Fruit fly (Drosophila melanogaster) whole organism, wandering third instar larva: ENCODE data around the gene Srp68.

ENCODE experiments used
- Abd-B ChIP-seq: fragments of >200 bp; optimal IDR thresholded peaks from 2 replicates; lab custom pipeline; 2017; ENCODE audit warnings: missing biosample characterization, missing genetic modification characterization
- CG32264 ChIP-seq: fragments of 200-800 bp; sonication (Bioruptor generic); optimal IDR thresholded peaks from 2 replicates; lab custom pipeline; 2016; ENCODE audit warnings: missing biosample characterization, missing genetic modification characterization
- CrebA ChIP-seq: fragments of 200-800 bp; sonication (Bioruptor generic); optimal IDR thresholded peaks from 2 replicates; lab custom pipeline; 2016; ENCODE audit warnings: missing biosample characterization, mild to moderate bottlenecking, missing genetic modification characterization, borderline replicate concordance
- Dfd ChIP-seq: fragments of >200 bp; optimal IDR thresholded peaks from 2 replicates; lab custom pipeline; 2017; ENCODE audit warnings: missing biosample characterization, missing genetic modification characterization
- GATAd ChIP-seq: sonication (Bioruptor generic); optimal IDR thresholded peaks from 2 replicates; lab custom pipeline; 2016; ENCODE audit warnings: missing biosample characterization, missing genetic modification characterization
- Vsx2 ChIP-seq: fragments of 200-300, 225-300 bp; sonication (Bioruptor generic); optimal IDR thresholded peaks from 2 replicates; lab custom pipeline; 2018; ENCODE audit warnings: missing biosample characterization, missing genetic modification characterization; ENCODE audit not compliant: partially characterized antibody
- br ChIP-seq: fragments of 200-800 bp; sonication (Bioruptor generic); optimal IDR thresholded peaks from 2 replicates; lab custom pipeline; 2016; ENCODE audit warnings: missing biosample characterization, missing genetic modification characterization
- dmrt93B ChIP-seq: fragments of 200-800 bp; sonication (Bioruptor generic); optimal IDR thresholded peaks from 2 replicates; lab custom pipeline; 2018; ENCODE audit warnings: missing biosample characterization, mild to moderate bottlenecking, missing genetic modification characterization
- dsf ChIP-seq: sonication (Bioruptor generic); optimal IDR thresholded peaks from 2 replicates; lab custom pipeline; 2016; ENCODE audit warnings: missing biosample characterization, missing genetic modification characterization, borderline replicate concordance
- foxo ChIP-seq, 2 experiments: fragments of 200-800 bp; sonication (Bioruptor generic); optimal IDR thresholded peaks; 2 replicates in 1 of 2; 3 replicates in 1 of 2; lab custom pipeline; 2016 to 2017; ENCODE audit warnings: missing biosample characterization in 2 of 2, missing genetic modification characterization in 2 of 2
- h ChIP-seq: fragments of 200-800 bp; sonication (Bioruptor generic); optimal IDR thresholded peaks from 3 replicates; lab custom pipeline; 2016; ENCODE audit warnings: missing biosample characterization, mild to moderate bottlenecking, missing genetic modification characterization
- pan ChIP-seq: fragments of >200 bp; optimal IDR thresholded peaks from 2 replicates; lab custom pipeline; 2017
- rgr ChIP-seq: fragments of 200-800 bp; sonication (Bioruptor generic); optimal IDR thresholded peaks from 3 replicates; lab custom pipeline; 2016; ENCODE audit warnings: missing biosample characterization, mild to moderate bottlenecking, missing genetic modification characterization

- TF ChIP-seq CrebA (no peak), pan (lab: Kevin White, UChicago) (no peak), h (GFP tag; lab: Kevin White, UChicago) (no peak), GATAd (GFP tag; lab: Kevin White, UChicago) (no peak), Dfd (GFP tag; lab: Kevin White, UChicago) (no peak), Abd-B (no peak), dsf (GFP tag; lab: Kevin White, UChicago) (no peak), br (GFP tag; lab: Kevin White, UChicago) (no peak), foxo (GFP tag; optimal IDR thresholded peaks at IDR 0.05; lab: Kevin White, UChicago) (no peak), rgr (GFP tag; lab: Kevin White, UChicago) (no peak), Vsx2 (GFP tag; lab: Kevin White, UChicago) (no peak), dmrt93B (no peak), CG32264 (GFP tag; lab: Kevin White, UChicago) (no peak)
Measured at dm6 chr3L:8947848-8948494, 26.9 kb upstream of the Srp68 start.
